Worm (Caenorhabditis elegans): Measurements from ENCODE around the gene C16C10.9.

C16C10.9 gene

DNA sequence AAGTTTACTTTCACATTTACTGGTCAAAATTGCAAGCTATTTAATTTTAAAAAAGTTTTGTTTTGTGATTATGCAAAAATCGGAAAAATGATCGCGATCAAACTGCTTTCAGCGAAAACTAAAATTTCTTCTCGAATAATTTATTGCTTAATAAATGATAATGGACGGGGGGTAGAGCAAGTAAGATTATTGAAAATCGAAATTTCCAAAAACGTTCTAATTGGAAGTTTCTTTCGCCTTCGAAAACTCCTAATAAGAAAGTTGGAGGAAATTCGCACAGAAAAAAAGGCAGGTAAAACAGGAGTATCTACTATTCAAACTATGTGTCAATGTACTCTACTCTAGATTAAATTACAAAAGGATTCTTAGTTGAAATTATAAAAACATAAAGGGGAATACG, 15.0 kb upstream of the C16C10.9 start (continued):
- TF ChIP-seq mdt-29 (GFP tag; IDR thresholded peaks at IDR 0.05) (no peak), pqm-1 (tag; optimal IDR thresholded peaks at IDR 0.05) (no peak), hmg-1.1 (GFP tag; IDR thresholded peaks at IDR 0.05) (no peak), egl-43 (GFP tag; IDR thresholded peaks at IDR 0.05) (peak; percentile 30; the same call in 1 of the 2 replicates), snpc-4 (tag; optimal IDR thresholded peaks at IDR 0.05) (no peak), Y75B8A.6 (GFP tag; IDR thresholded peaks at IDR 0.05) (no peak), lin-15B (tag; optimal IDR thresholded peaks at IDR 0.05) (no peak), sdz-12 (GFP tag; optimal IDR thresholded peaks at IDR 0.05) (no peak), F26F4.8 (GFP tag; conservative IDR thresholded peaks at IDR 0.05) (no peak), dmd-6 (GFP tag; IDR thresholded peaks at IDR 0.05) (no peak), arid-1 (GFP tag; conservative IDR thresholded peaks at IDR 0.05) (peak; percentile 45; the same call in 1 of the 2 replicates), madf-5 (GFP tag; IDR thresholded peaks at IDR 0.05) (no peak), R02D3.7 (tag; optimal IDR thresholded peaks at IDR 0.05) (no peak), saeg-2 (GFP tag; IDR thresholded peaks at IDR 0.05) (no peak), zag-1 (tag; optimal IDR thresholded peaks at IDR 0.05) (no peak), vab-7 (GFP tag; IDR thresholded peaks at IDR 0.05) (no peak), skn-1 (tag; optimal IDR thresholded peaks at IDR 0.05) (no peak), Y105C5A.15 (GFP tag; IDR thresholded peaks at IDR 0.05) (0 out of 2 replicates have a peak, but pooled peaks have one; percentile 63), Y5F2A.4 (GFP tag; optimal IDR thresholded peaks at IDR 0.05) (peak; percentile 18), aly-2 (tag; optimal IDR thresholded peaks at IDR 0.05) (peak; percentile 84), attf-4 (tag; optimal IDR thresholded peaks at IDR 0.05) (no peak), unc-62 (GFP tag; optimal IDR thresholded peaks at IDR 0.05 in 1 of 2) (no peak), unc-62 (tag; optimal IDR thresholded peaks at IDR 0.05) (no peak), tra-1 (GFP tag; IDR thresholded peaks at IDR 0.05) (no peak), lir-3 (tag; optimal IDR thresholded peaks at IDR 0.05) (no peak)

ce11 chrIII:4170903-4171377, 13.7 kb upstream of the C16C10.9 start, which contains the start of the genes rnf-121 and C16C10.4:
TSS of gene rnf-121 (minus strand) at chrIII:4170953.
TSS of gene C16C10.4 (plus strand) at chrIII:4171336.
- no peak for TF ChIP-seq lin-15B (tag; optimal IDR thresholded peaks at IDR 0.05)
- no peak for TF ChIP-seq D1046.2 (GFP tag; IDR thresholded peaks at IDR 0.05)
- no peak for TF ChIP-seq ZK546.5 (tag; optimal IDR thresholded peaks at IDR 0.05)
- TF ChIP-seq nhr-10 (tag; optimal IDR thresholded peaks at IDR 0.05) = no peak
- no peak for TF ChIP-seq nhr-41 (GFP tag; IDR thresholded peaks at IDR 0.05)
- no peak for TF ChIP-seq Y75B8A.6 (GFP tag; IDR thresholded peaks at IDR 0.05)
- no peak for TF ChIP-seq nhr-25 (tag; optimal IDR thresholded peaks at IDR 0.05; ENCODE audit: borderline replicate concordance, insufficient read depth)
- TF ChIP-seq duxl-1 (tag; optimal IDR thresholded peaks at IDR 0.05; ENCODE audit: poor library complexity) = peak; percentile 82
- no peak for TF ChIP-seq tra-1 (GFP tag; IDR thresholded peaks at IDR 0.05)
- TF ChIP-seq fkh-10 (GFP tag; optimal IDR thresholded peaks at IDR 0.05) = no peak
- TF ChIP-seq R02D3.7 (tag; optimal IDR thresholded peaks at IDR 0.05) = no peak
- no peak for TF ChIP-seq sdz-12 (GFP tag; optimal IDR thresholded peaks at IDR 0.05)
- no peak for TF ChIP-seq ceh-20 (GFP tag; IDR thresholded peaks at IDR 0.05)
- no peak for TF ChIP-seq nhr-42 (GFP tag; IDR thresholded peaks at IDR 0.05)
- TF ChIP-seq daf-8 (GFP tag; IDR thresholded peaks at IDR 0.05) = no peak
- TF ChIP-seq pha-4 (GFP tag; IDR thresholded peaks at IDR 0.05) = peak; percentile 50; the same call in 1 of the 2 replicates
- TF ChIP-seq pha-4 (tag; optimal IDR thresholded peaks at IDR 0.05) = no peak
- peak; percentile 29 for TF ChIP-seq dve-1 (tag; optimal IDR thresholded peaks at IDR 0.05; ENCODE audit: insufficient read depth)
- TF ChIP-seq aha-1 (tag) = peak; percentile 45
- no peak for TF ChIP-seq zfp-2 (tag; optimal IDR thresholded peaks at IDR 0.05)
- no peak for TF ChIP-seq madf-9 (GFP tag; conservative IDR thresholded peaks at IDR 0.05)
- TF ChIP-seq ztf-11 (tag; optimal IDR thresholded peaks at IDR 0.05) = no peak
- TF ChIP-seq mep-1 (tag; optimal IDR thresholded peaks at IDR 0.05) = peak; percentile 66
- TF ChIP-seq mxl-3 (GFP tag; optimal IDR thresholded peaks at IDR 0.05) = no peak
- TF ChIP-seq F10B5.3 (tag; optimal IDR thresholded peaks at IDR 0.05) = peak; percentile 37
- TF ChIP-seq cey-2 (tag; optimal IDR thresholded peaks at IDR 0.05; ENCODE audit: borderline replicate concordance, insufficient read depth) = no peak
- no peak for TF ChIP-seq ces-1 (GFP tag; optimal IDR thresholded peaks at IDR 0.05)
- TF ChIP-seq unc-130 (GFP tag; optimal IDR thresholded peaks at IDR 0.05) = peak; percentile 82
- peak; percentile 40; the same call in 1 of the 2 replicates for TF ChIP-seq vab-7 (GFP tag; IDR thresholded peaks at IDR 0.05)
- no peak for TF ChIP-seq lin-29 (GFP tag; IDR thresholded peaks at IDR 0.05)
- peak; percentile 54 for TF ChIP-seq rbr-2 (tag; optimal IDR thresholded peaks at IDR 0.05)
- no peak for TF ChIP-seq nhr-76 (tag; optimal IDR thresholded peaks at IDR 0.05)

Data from whole organism, L4 larva.